Fruit fly (Drosophila melanogaster) whole organism, embryonic: ENCODE measurements around the gene Ubi-p5E.

Source experiments
- Atf6 ChIP-seq: fragments of 200-800 bp; sonication (Bioruptor generic); IDR thresholded peaks from 2 replicates; pipeline ENCODE4 v1.3.6; 2022; ENCODE audit warnings: missing biosample characterization, missing genetic modification characterization
- B-H2 ChIP-seq: fragments of 200-800 bp; sonication (Bioruptor generic); optimal IDR thresholded peaks from 2 replicates; lab custom pipeline; 2018; ENCODE audit warnings: missing biosample characterization, mild to moderate bottlenecking, missing genetic modification characterization
- CG11398 ChIP-seq: fragments of 200-800 bp; sonication (Bioruptor generic); optimal IDR thresholded peaks from 2 replicates; lab custom pipeline; 2016; ENCODE audit warnings: missing biosample characterization, missing genetic modification characterization
- CG11560 ChIP-seq: fragments of 200-800 bp; sonication (Bioruptor generic); IDR thresholded peaks from 3 replicates; pipeline ENCODE4 v1.3.6; 2022; ENCODE audit warnings: missing biosample characterization, missing genetic modification characterization
- CG11696 ChIP-seq: fragments of 200-800 bp; sonication (Bioruptor generic); IDR thresholded peaks from 2 replicates; pipeline ENCODE4 v1.3.6; 2022; ENCODE audit warnings: missing biosample characterization, missing genetic modification characterization
- CG14667 ChIP-seq: fragments of 200-800 bp; sonication (Bioruptor generic); IDR thresholded peaks from 2 replicates; pipeline ENCODE4 v1.3.6; 2022; ENCODE audit warnings: missing biosample characterization, missing genetic modification characterization
- CG14710 ChIP-seq: fragments of 200-800 bp; sonication (Bioruptor generic); optimal IDR thresholded peaks from 3 replicates; lab custom pipeline; 2019; ENCODE audit warnings: missing biosample characterization, mild to moderate bottlenecking, missing genetic modification characterization, moderate library complexity
- CG14965 ChIP-seq: fragments of 200-800 bp; sonication (Bioruptor generic); optimal IDR thresholded peaks from 2 replicates; lab custom pipeline; 2016; ENCODE audit warnings: missing biosample characterization, missing genetic modification characterization, borderline replicate concordance
- CG15479 ChIP-seq: fragments of 200-800 bp; sonication (Bioruptor generic); optimal IDR thresholded peaks from 3 replicates; lab custom pipeline; 2019; ENCODE audit warnings: missing biosample characterization, mild to moderate bottlenecking, missing genetic modification characterization, moderate library complexity
- CG15601 ChIP-seq: fragments of 200-800 bp; sonication (Bioruptor generic); optimal IDR thresholded peaks from 3 replicates; lab custom pipeline; 2019; ENCODE audit warnings: missing biosample characterization, mild to moderate bottlenecking, missing genetic modification characterization, moderate library complexity
- CG1603 ChIP-seq: fragments of 200-800 bp; sonication (Bioruptor generic); optimal IDR thresholded peaks from 2 replicates; lab custom pipeline; 2019; ENCODE audit warnings: missing biosample characterization, mild to moderate bottlenecking, missing genetic modification characterization, moderate library complexity
- CG31365 ChIP-seq: fragments of 200-800 bp; sonication (Bioruptor generic); optimal IDR thresholded peaks from 2 replicates; lab custom pipeline; 2018; ENCODE audit warnings: missing biosample characterization, mild to moderate bottlenecking, missing genetic modification characterization
- CG3163 ChIP-seq: fragments of 200-800 bp; sonication (Bioruptor generic); optimal IDR thresholded peaks from 3 replicates; lab custom pipeline; 2016; ENCODE audit warnings: missing biosample characterization, missing genetic modification characterization
- CG32532 ChIP-seq: fragments of 200-800 bp; sonication (Bioruptor generic); IDR thresholded peaks from 2 replicates; pipeline ENCODE4 v1.3.6; 2022; ENCODE audit warnings: missing biosample characterization, missing genetic modification characterization
- CG42726 ChIP-seq: fragments of 200-800 bp; sonication (Bioruptor generic); IDR thresholded peaks from 2 replicates; pipeline ENCODE4 v1.3.6; 2022; ENCODE audit warnings: missing biosample characterization, missing genetic modification characterization; ENCODE audit not compliant: partially characterized antibody
- CG4617 ChIP-seq: fragments of 200-800 bp; sonication (Bioruptor generic); optimal IDR thresholded peaks from 3 replicates; lab custom pipeline; 2016; ENCODE audit warnings: missing biosample characterization, missing genetic modification characterization, borderline replicate concordance
- CG4707 ChIP-seq: fragments of 200-800 bp; sonication (Bioruptor generic); optimal IDR thresholded peaks from 2 replicates; lab custom pipeline; 2018; ENCODE audit warnings: missing biosample characterization, mild to moderate bottlenecking, missing genetic modification characterization, moderate library complexity
- CG4820 ChIP-seq: fragments of 200-800 bp; sonication (Bioruptor generic); optimal IDR thresholded peaks from 3 replicates; lab custom pipeline; 2016; ENCODE audit warnings: missing biosample characterization, missing genetic modification characterization
- CG5245 ChIP-seq: fragments of 200-800 bp; sonication (Bioruptor generic); optimal IDR thresholded peaks from 3 replicates; lab custom pipeline; 2016; ENCODE audit warnings: missing biosample characterization, missing genetic modification characterization
- CG9609 ChIP-seq: fragments of 200-800 bp; sonication (Bioruptor generic); optimal IDR thresholded peaks from 3 replicates; lab custom pipeline; 2016; ENCODE audit warnings: missing biosample characterization, missing genetic modification characterization
- Dek ChIP-seq: fragments of 200-800 bp; sonication (Bioruptor generic); optimal IDR thresholded peaks from 3 replicates; lab custom pipeline; 2019; ENCODE audit warnings: missing biosample characterization, mild to moderate bottlenecking, missing genetic modification characterization, moderate library complexity
- Dp ChIP-seq: fragments of 200-800 bp; sonication (Bioruptor generic); optimal IDR thresholded peaks from 2 replicates; lab custom pipeline; 2018; ENCODE audit warnings: missing biosample characterization, mild to moderate bottlenecking, missing genetic modification characterization, moderate library complexity
- E2f2 ChIP-seq: fragments of 200-800 bp; sonication (Bioruptor generic); IDR thresholded peaks from 2 replicates; pipeline ENCODE4 v1.3.6; 2022; ENCODE audit warnings: missing biosample characterization, missing genetic modification characterization
- Hr39 ChIP-seq: fragments of >200 bp; optimal IDR thresholded peaks from 2 replicates; lab custom pipeline; 2017
- Lim3 ChIP-seq: fragments of 200-800 bp; sonication (Bioruptor generic); IDR thresholded peaks from 2 replicates; pipeline ENCODE4 v1.3.6; 2022; ENCODE audit warnings: missing biosample characterization, missing genetic modification characterization
- Max ChIP-seq: fragments of 200-800 bp; sonication (Bioruptor generic); optimal IDR thresholded peaks from 2 replicates; lab custom pipeline; 2016; ENCODE audit warnings: missing biosample characterization, mild to moderate bottlenecking, missing genetic modification characterization
- Mrtf ChIP-seq: fragments of 200-800 bp; sonication (Bioruptor generic); IDR thresholded peaks from 3 replicates; pipeline ENCODE4 v1.3.6; 2022; ENCODE audit warnings: missing biosample characterization, missing genetic modification characterization
- NK7.1 ChIP-seq: fragments of 200-800 bp; sonication (Bioruptor generic); optimal IDR thresholded peaks from 3 replicates; lab custom pipeline; 2016; ENCODE audit warnings: missing biosample characterization, missing genetic modification characterization
- Nf-YB ChIP-seq: fragments of 200-800 bp; sonication (Bioruptor generic); optimal IDR thresholded peaks from 3 replicates; lab custom pipeline; 2019; ENCODE audit warnings: missing biosample characterization, mild to moderate bottlenecking, missing genetic modification characterization, moderate library complexity
- Oli ChIP-seq: fragments of 200-800 bp; sonication (Bioruptor generic); optimal IDR thresholded peaks from 2 replicates; lab custom pipeline; 2018; ENCODE audit warnings: missing biosample characterization, mild to moderate bottlenecking, missing genetic modification characterization, moderate library complexity
- Tbp ChIP-seq: fragments of >200 bp; optimal IDR thresholded peaks from 2 replicates; lab custom pipeline; 2018; ENCODE audit warnings: missing biosample characterization, missing genetic modification characterization
- Usf ChIP-seq: fragments of 200-800 bp; sonication (Bioruptor generic); optimal IDR thresholded peaks from 2 replicates; lab custom pipeline; 2017; ENCODE audit warnings: missing genotype, missing biosample characterization, missing genetic modification characterization
- bcd ChIP-seq: fragments of 200-800 bp; sonication (Bioruptor generic); optimal IDR thresholded peaks from 2 replicates; lab custom pipeline; 2017; ENCODE audit warnings: missing biosample characterization, mild to moderate bottlenecking, missing genetic modification characterization
- croc ChIP-seq: fragments of 200-800 bp; sonication (Bioruptor generic); conservative IDR thresholded peaks from 3 replicates; pipeline ENCODE4 v1.3.6; 2022; ENCODE audit warnings: missing biosample characterization, missing genetic modification characterization
- cwo ChIP-seq: fragments of 200-800 bp; sonication (Bioruptor generic); optimal IDR thresholded peaks from 3 replicates; lab custom pipeline; 2017; ENCODE audit warnings: missing biosample characterization, missing genetic modification characterization, mild to moderate bottlenecking, moderate library complexity, missing genetic modification reagents
- dan ChIP-seq: fragments of 200-800 bp; sonication (Bioruptor generic); IDR thresholded peaks from 2 replicates; pipeline ENCODE4 v1.3.6; 2022; ENCODE audit warnings: missing biosample characterization, missing genetic modification characterization
- dm ChIP-seq: fragments of 200-800 bp; sonication (Bioruptor generic); optimal IDR thresholded peaks from 3 replicates; lab custom pipeline; 2016; ENCODE audit warnings: missing biosample characterization, missing genetic modification characterization
- gcm2 ChIP-seq: fragments of 200-800 bp; sonication (Bioruptor generic); optimal IDR thresholded peaks from 2 replicates; lab custom pipeline; 2016; ENCODE audit warnings: missing biosample characterization, missing genetic modification characterization
- inv ChIP-seq: fragments of 200-800 bp; sonication (Bioruptor generic); IDR thresholded peaks from 2 replicates; pipeline ENCODE4 v1.3.6; 2022; ENCODE audit warnings: missing biosample characterization, missing genetic modification characterization; ENCODE audit not compliant: partially characterized antibody
- lov ChIP-seq, 2 experiments: fragments of 200-800 bp in 1 of 2; fragments of >200 bp in 1 of 2; sonication (Bioruptor generic) in 1 of 2; IDR thresholded peaks in 1 of 2; optimal IDR thresholded peaks in 1 of 2; 2 replicates in 1 of 2; 3 replicates in 1 of 2; pipeline versions ENCODE4 v1.3.6 to Lab custom; 2017 to 2022; ENCODE audit warnings: missing biosample characterization in 1 of 2, missing genetic modification characterization in 1 of 2
- maf-S ChIP-seq: fragments of 200-800 bp; sonication (Bioruptor generic); optimal IDR thresholded peaks from 2 replicates; lab custom pipeline; 2016; ENCODE audit warnings: missing biosample characterization, missing genetic modification characterization
- org-1 ChIP-seq: fragments of 200-800 bp; sonication (Bioruptor generic); optimal IDR thresholded peaks from 2 replicates; lab custom pipeline; 2017; ENCODE audit warnings: missing biosample characterization, missing genetic modification characterization
- pita ChIP-seq: fragments of 200-800 bp; sonication (Bioruptor generic); optimal IDR thresholded peaks from 2 replicates; lab custom pipeline; 2017; ENCODE audit warnings: missing biosample characterization, mild to moderate bottlenecking, missing genetic modification characterization
- sc ChIP-seq, 3 experiments: fragments of >200 bp in 2 of 3; fragments of 200-800 bp in 1 of 3; sonication (Bioruptor generic) in 1 of 3; optimal IDR thresholded peaks; 2 replicates in 2 of 3; 3 replicates in 1 of 3; lab custom pipeline; 2017; ENCODE audit warnings: mild to moderate bottlenecking in 1 of 3, missing biosample characterization in 1 of 3, missing genetic modification characterization in 1 of 3, missing genetic modification reagents in 1 of 3
- schlank ChIP-seq: fragments of 200-800 bp; sonication (Bioruptor generic); optimal IDR thresholded peaks from 2 replicates; lab custom pipeline; 2018; ENCODE audit warnings: missing biosample characterization, mild to moderate bottlenecking, missing genetic modification characterization
- sens-2 ChIP-seq: fragments of 200-800 bp; sonication (Bioruptor generic); IDR thresholded peaks from 2 replicates; pipeline ENCODE4 v1.3.6; 2022; ENCODE audit warnings: missing biosample characterization, missing genetic modification characterization
- sob ChIP-seq: fragments of 200-800 bp; sonication (Bioruptor generic); IDR thresholded peaks from 2 replicates; pipeline ENCODE4 v1.3.6; 2022; ENCODE audit warnings: missing biosample characterization, missing genetic modification characterization
- stwl ChIP-seq: fragments of 200-800 bp; sonication (Bioruptor generic); optimal IDR thresholded peaks from 3 replicates; lab custom pipeline; 2018; ENCODE audit warnings: missing biosample characterization, mild to moderate bottlenecking, missing genetic modification characterization, moderate library complexity
- tap ChIP-seq: fragments of 200-800 bp; optimal IDR thresholded peaks from 3 replicates; lab custom pipeline; 2019; ENCODE audit warnings: missing biosample characterization, mild to moderate bottlenecking, missing genetic modification characterization, moderate library complexity
- vvl ChIP-seq: fragments of 200-800 bp; sonication (Bioruptor generic); IDR thresholded peaks from 2 replicates; pipeline ENCODE4 v1.3.6; 2022; ENCODE audit warnings: missing biosample characterization, missing genetic modification characterization

The Ubi-p5E gene

dm6 chrX:6255414-6255915, 24.0 kb downstream of the Ubi-p5E start, which contains the start of the genes Rbcn-3A and Spx (continued):
- TF ChIP-seq CG11696, result no peak
- TF ChIP-seq NK7.1 (GFP tag; lab: Kevin White, UChicago), result no peak
- TF ChIP-seq E2f2 (GFP tag; lab: Robert Waterston, UW), result peak; percentile 34; the same call in 1 of the 2 replicates
- TF ChIP-seq CG32532, result peak; percentile 47
- no peak for TF ChIP-seq org-1 (GFP tag; lab: Kevin White, UChicago)
- peak; percentile 35 for TF ChIP-seq Dp (GFP tag; lab: Kevin White, UChicago)
- TF ChIP-seq bcd (GFP tag; lab: Kevin White, UChicago), result no peak
- TF ChIP-seq tap (tag; lab: Kevin White, UChicago), result no peak
- TF ChIP-seq gcm2, result no peak
- no peak for TF ChIP-seq CG11560 (tag; lab: Robert Waterston, UW)
- TF ChIP-seq CG15479, result no peak
- no peak for TF ChIP-seq CG14667 (GFP tag; lab: Robert Waterston, UW)
- no peak for TF ChIP-seq dan (GFP tag; lab: Robert Waterston, UW)
- TF ChIP-seq CG4707 (GFP tag; lab: Kevin White, UChicago), result no peak
- TF ChIP-seq CG4617 (GFP tag; lab: Kevin White, UChicago), result no peak
- no peak for TF ChIP-seq lov (optimal IDR thresholded peaks at IDR 0.05; lab: Kevin White, UChicago)
- no peak for TF ChIP-seq lov (GFP tag; IDR thresholded peaks at IDR 0.05; lab: Robert Waterston, UW)
- TF ChIP-seq Dek (tag; lab: Kevin White, UChicago), result peak; percentile 36
- TF ChIP-seq maf-S (GFP tag; lab: Kevin White, UChicago), result no peak
- peak; percentile 15 for TF ChIP-seq Oli (tag; lab: Kevin White, UChicago)
- TF ChIP-seq sob (GFP tag; lab: Robert Waterston, UW), result peak; percentile 28; the same call in 1 of the 2 replicates
- peak; percentile 29 for TF ChIP-seq CG15601 (tag; lab: Kevin White, UChicago)
- TF ChIP-seq dm (GFP tag; lab: Kevin White, UChicago), result no peak
- no peak for TF ChIP-seq CG14965 (GFP tag; lab: Kevin White, UChicago)
- no peak for TF ChIP-seq CG11398
- no peak for TF ChIP-seq cwo (GFP tag; lab: Kevin White, UChicago)
- TF ChIP-seq Nf-YB (GFP tag; lab: Kevin White, UChicago), result no peak
- TF ChIP-seq sc (optimal IDR thresholded peaks at IDR 0.05; lab: Kevin White, UChicago), result no peak
- TF ChIP-seq sc (GFP tag; optimal IDR thresholded peaks at IDR 0.05; lab: Kevin White, UChicago), result no peak
- no peak for TF ChIP-seq CG31365 (tag; lab: Kevin White, UChicago)
- no peak for TF ChIP-seq pita (GFP tag; lab: Kevin White, UChicago)
- no peak for TF ChIP-seq Tbp (GFP tag; lab: Kevin White, UChicago)
- no peak for TF ChIP-seq CG3163 (GFP tag; lab: Kevin White, UChicago)
- TF ChIP-seq CG4820 (GFP tag; lab: Kevin White, UChicago), result no peak
- peak; percentile 68; the same call in 1 of the 2 replicates for TF ChIP-seq CG42726 (GFP tag; lab: Robert Waterston, UW)
- TF ChIP-seq Usf, result no peak
- TF ChIP-seq CG5245 (GFP tag; lab: Kevin White, UChicago), result no peak
- no peak for TF ChIP-seq CG9609
- peak; percentile 6 for TF ChIP-seq B-H2
- peak; percentile 51 for TF ChIP-seq stwl (tag; lab: Kevin White, UChicago)
- no peak for TF ChIP-seq Mrtf
- TF ChIP-seq schlank, result no peak
- no peak for TF ChIP-seq Hr39 (lab: Kevin White, UChicago)
- no peak for TF ChIP-seq sens-2 (GFP tag; lab: Robert Waterston, UW)
- TF ChIP-seq vvl (GFP tag; lab: Robert Waterston, UW), result no peak; the same call in 1 of the 2 replicates
- TF ChIP-seq inv (GFP tag; lab: Robert Waterston, UW), result peak; percentile 81
- no peak for TF ChIP-seq Atf6 (GFP tag; lab: Robert Waterston, UW)
- TF ChIP-seq Max (GFP tag; lab: Kevin White, UChicago), result no peak
- TF ChIP-seq Lim3, result no peak
- peak; percentile 3 for TF ChIP-seq CG1603 (tag; lab: Kevin White, UChicago)
- no peak for TF ChIP-seq croc
- peak; percentile 65 for TF ChIP-seq CG14710 (tag; lab: Kevin White, UChicago)
